Fruit fly (Drosophila melanogaster): ENCODE data around the gene Hex-A.

Gene Hex-A

dm6 chrX:9582659-9583317, 2.7 kb upstream of the Hex-A start (continued):
- TF ChIP-seq unpg (GFP tag; optimal IDR thresholded peaks at IDR 0.05): no peak
- no peak for TF ChIP-seq toy (GFP tag; IDR thresholded peaks at IDR 0.05)
- no peak for TF ChIP-seq CG18011 (GFP tag; optimal IDR thresholded peaks at IDR 0.05)
- no peak for TF ChIP-seq cato (GFP tag; optimal IDR thresholded peaks at IDR 0.05; ENCODE audit: borderline replicate concordance)
- no peak for TF ChIP-seq CG12299 (tag; optimal IDR thresholded peaks at IDR 0.05)
- TF ChIP-seq CG4617 (GFP tag; optimal IDR thresholded peaks at IDR 0.05; ENCODE audit: borderline replicate concordance): no peak
- TF ChIP-seq mirr (GFP tag; optimal IDR thresholded peaks at IDR 0.05): peak; percentile 9
- TF ChIP-seq dm (GFP tag; optimal IDR thresholded peaks at IDR 0.05): no peak
- TF ChIP-seq seq (GFP tag; IDR thresholded peaks at IDR 0.05): no peak
- TF ChIP-seq al (GFP tag; IDR thresholded peaks at IDR 0.05): no peak
- TF ChIP-seq CG4707 (GFP tag; optimal IDR thresholded peaks at IDR 0.05): no peak
- no peak for TF ChIP-seq ATbp (GFP tag; optimal IDR thresholded peaks at IDR 0.05)
- no peak for TF ChIP-seq CG12236 (GFP tag; optimal IDR thresholded peaks at IDR 0.05)
- TF ChIP-seq CG1603 (tag; optimal IDR thresholded peaks at IDR 0.05): no peak
- no peak for TF ChIP-seq kni (GFP tag; optimal IDR thresholded peaks at IDR 0.05)
- no peak for TF ChIP-seq vnd (GFP tag; IDR thresholded peaks at IDR 0.05; ENCODE audit: partially characterized antibody)
- no peak for TF ChIP-seq CG3407 (GFP tag; optimal IDR thresholded peaks at IDR 0.05)
- TF ChIP-seq CG2129 (GFP tag; IDR thresholded peaks at IDR 0.05; ENCODE audit: partially characterized antibody): no peak
- TF ChIP-seq Mes4 (GFP tag; optimal IDR thresholded peaks at IDR 0.05): no peak
- TF ChIP-seq H15 (GFP tag; IDR thresholded peaks at IDR 0.05): no peak
- no peak for TF ChIP-seq sob (GFP tag; IDR thresholded peaks at IDR 0.05)
- TF ChIP-seq CG6175 (GFP tag; IDR thresholded peaks at IDR 0.05): no peak
- TF ChIP-seq org-1 (GFP tag; optimal IDR thresholded peaks at IDR 0.05): peak; percentile 31
- TF ChIP-seq CG6254 (GFP tag; optimal IDR thresholded peaks at IDR 0.05): no peak
- no peak for TF ChIP-seq CG7963 (GFP tag; IDR thresholded peaks at IDR 0.05; ENCODE audit: partially characterized antibody)
- TF ChIP-seq Ets65A (GFP tag): no peak
- TF ChIP-seq CG7271 (tag; optimal IDR thresholded peaks at IDR 0.05): no peak
- TF ChIP-seq CG2199 (GFP tag; IDR thresholded peaks at IDR 0.05): no peak
- peak; percentile 6 for TF ChIP-seq CG15269 (tag; optimal IDR thresholded peaks at IDR 0.05)
- no peak for TF ChIP-seq CG8478 (optimal IDR thresholded peaks at IDR 0.05)
- no peak for TF ChIP-seq ftz-f1 (GFP tag; optimal IDR thresholded peaks at IDR 0.05)
- TF ChIP-seq ken (GFP tag; IDR thresholded peaks at IDR 0.05): no peak
- peak; percentile 70 for TF ChIP-seq CG2678 (tag; optimal IDR thresholded peaks at IDR 0.05)
- TF ChIP-seq slou (GFP tag; optimal IDR thresholded peaks at IDR 0.05): no peak
- TF ChIP-seq zfh1 (GFP tag; IDR thresholded peaks at IDR 0.05): no peak
- TF ChIP-seq CoRest (tag; optimal IDR thresholded peaks at IDR 0.05): peak; percentile 48
- TF ChIP-seq CG6791 (GFP tag; IDR thresholded peaks at IDR 0.05; ENCODE audit: partially characterized antibody): no peak
- peak; percentile 50 for TF ChIP-seq lilli (GFP tag; optimal IDR thresholded peaks at IDR 0.05)
- no peak for TF ChIP-seq pfk (GFP tag; optimal IDR thresholded peaks at IDR 0.05)
- no peak for TF ChIP-seq mld (GFP tag; IDR thresholded peaks at IDR 0.05; ENCODE audit: partially characterized antibody)
- peak; percentile 25 for TF ChIP-seq CG9727 (GFP tag; optimal IDR thresholded peaks at IDR 0.05)
- no peak for TF ChIP-seq caup (GFP tag; optimal IDR thresholded peaks at IDR 0.05; ENCODE audit: severe bottlenecking)
- TF ChIP-seq Hey (tag; optimal IDR thresholded peaks at IDR 0.05): no peak
- TF ChIP-seq exex (tag; optimal IDR thresholded peaks at IDR 0.05): peak; percentile 72
- TF ChIP-seq CG1792 (GFP tag; optimal IDR thresholded peaks at IDR 0.05): no peak
- no peak for TF ChIP-seq CG17385 (GFP tag; optimal IDR thresholded peaks at IDR 0.05)
- no peak for TF ChIP-seq CG9609 (GFP tag; optimal IDR thresholded peaks at IDR 0.05)
- TF ChIP-seq Spps (tag; optimal IDR thresholded peaks at IDR 0.05): no peak
- no peak for TF ChIP-seq YL-1 (GFP tag; optimal IDR thresholded peaks at IDR 0.05)
- TF ChIP-seq Camta (GFP tag; optimal IDR thresholded peaks at IDR 0.05): no peak

All from whole organism, embryonic.